Worm (Caenorhabditis elegans) whole organism, mixed stage, embryonic: ENCODE results near the gene T07E3.2.

Experiments
- M03D4.4 ChIP-seq: sonication (generic microtip); optimal IDR thresholded peaks from 2 replicates; lab custom pipeline; 2017; ENCODE audit warnings: mild to moderate bottlenecking, missing genetic modification characterization, missing compliant biosample characterization
- bed-3 ChIP-seq: fragments of 200-800 bp; sonication (Bioruptor generic); optimal IDR thresholded peaks from 3 replicates; lab custom pipeline; 2018; ENCODE audit warnings: mild to moderate bottlenecking, missing genetic modification characterization, moderate library complexity, missing compliant biosample characterization
- blmp-1 ChIP-seq: fragments of 150-350 bp; optimal IDR thresholded peaks from 2 replicates; lab custom pipeline; 2014; ENCODE audit warnings: missing biosample characterization, missing genetic modification characterization
- ceh-39 ChIP-seq: fragments of 150-350 bp; optimal IDR thresholded peaks from 2 replicates; lab custom pipeline; 2014; ENCODE audit warnings: missing biosample characterization, missing genetic modification characterization
- ceh-43 ChIP-seq: fragments of 200-800 bp; sonication (Bioruptor generic); optimal IDR thresholded peaks from 2 replicates; lab custom pipeline; 2018; ENCODE audit warnings: mild to moderate bottlenecking, missing genetic modification characterization, moderate library complexity, missing compliant biosample characterization
- ceh-83 ChIP-seq: fragments of 200-800 bp; sonication (Bioruptor generic); optimal IDR thresholded peaks from 2 replicates; lab custom pipeline; 2018; ENCODE audit warnings: mild to moderate bottlenecking, missing genetic modification characterization, missing compliant biosample characterization
- ces-1 ChIP-seq: fragments of 150-350 bp; optimal IDR thresholded peaks from 2 replicates; lab custom pipeline; 2014; ENCODE audit warnings: missing biosample characterization, missing genetic modification reagents, missing genetic modification characterization
- cnd-1 ChIP-seq: fragments of 200-800 bp; sonication (Bioruptor generic); optimal IDR thresholded peaks from 2 replicates; lab custom pipeline; 2018; ENCODE audit warnings: mild to moderate bottlenecking, missing genetic modification characterization, missing compliant biosample characterization
- drap-1 ChIP-seq: fragments of 200-800 bp; sonication (Bioruptor generic); optimal IDR thresholded peaks from 3 replicates; lab custom pipeline; 2018; ENCODE audit warnings: mild to moderate bottlenecking, missing genetic modification characterization, missing compliant biosample characterization
- elt-1 ChIP-seq: sonication (generic microtip); optimal IDR thresholded peaks from 2 replicates; lab custom pipeline; 2017; ENCODE audit warnings: missing genetic modification characterization, mild to moderate bottlenecking, missing compliant biosample characterization, antibody characterized with exemption, moderate library complexity, borderline replicate concordance; ENCODE audit not compliant: insufficient read depth
- elt-3 ChIP-seq: fragments of 150-350 bp; optimal IDR thresholded peaks from 2 replicates; lab custom pipeline; 2014; ENCODE audit warnings: missing biosample characterization, missing genetic modification characterization
- flh-1 ChIP-seq: fragments of 200-800 bp; sonication (Bioruptor generic); optimal IDR thresholded peaks from 2 replicates; lab custom pipeline; 2018; ENCODE audit warnings: mild to moderate bottlenecking, missing genetic modification characterization, moderate library complexity, missing compliant biosample characterization
- ham-2 ChIP-seq: fragments of 200-800 bp; sonication (Bioruptor generic); optimal IDR thresholded peaks from 2 replicates; lab custom pipeline; 2018; ENCODE audit warnings: mild to moderate bottlenecking, missing genetic modification characterization, missing compliant biosample characterization
- hlh-1 ChIP-seq: fragments of 150-350 bp; optimal IDR thresholded peaks from 2 replicates; lab custom pipeline; 2014; ENCODE audit warnings: missing biosample characterization, missing genetic modification reagents, missing genetic modification characterization
- lin-13 ChIP-seq: fragments of 150-350 bp; optimal IDR thresholded peaks from 2 replicates; lab custom pipeline; 2014; ENCODE audit warnings: missing biosample characterization, missing genetic modification characterization
- lin-32 ChIP-seq: fragments of 200-800 bp; sonication (Bioruptor generic); optimal IDR thresholded peaks from 2 replicates; lab custom pipeline; 2018; ENCODE audit warnings: mild to moderate bottlenecking, missing genetic modification characterization, missing compliant biosample characterization
- mab-5 ChIP-seq: fragments of 150-350 bp; optimal IDR thresholded peaks from 2 replicates; lab custom pipeline; 2014; ENCODE audit warnings: missing biosample characterization, missing genetic modification characterization
- nhr-12 ChIP-seq: fragments of 150-350 bp; optimal IDR thresholded peaks from 2 replicates; lab custom pipeline; 2014; ENCODE audit warnings: missing biosample characterization, missing genetic modification characterization
- nhr-2 ChIP-seq: fragments of 150-350 bp; optimal IDR thresholded peaks from 2 replicates; lab custom pipeline; 2014; ENCODE audit warnings: missing biosample characterization, missing genetic modification characterization
- nhr-237 ChIP-seq: fragments of 150-350 bp; optimal IDR thresholded peaks from 2 replicates; lab custom pipeline; 2014; ENCODE audit warnings: missing biosample characterization, missing genetic modification characterization
- nhr-28 ChIP-seq: fragments of 150-350 bp; optimal IDR thresholded peaks from 2 replicates; lab custom pipeline; 2014; ENCODE audit warnings: missing biosample characterization, missing genetic modification characterization
- nhr-76 ChIP-seq: sonication (generic microtip); optimal IDR thresholded peaks from 2 replicates; lab custom pipeline; 2017; ENCODE audit warnings: missing biosample characterization, missing genetic modification characterization
- pha-4 ChIP-seq: fragments of 150-350 bp; optimal IDR thresholded peaks from 2 replicates; lab custom pipeline; 2018; ENCODE audit warnings: missing biosample characterization, missing genetic modification reagents, missing genetic modification characterization
- sem-2 ChIP-seq: fragments of 200-800 bp; sonication (Bioruptor generic); optimal IDR thresholded peaks from 2 replicates; lab custom pipeline; 2018; ENCODE audit warnings: mild to moderate bottlenecking, missing genetic modification characterization, missing compliant biosample characterization
- snpc-4 ChIP-seq: fragments of 150-350 bp; optimal IDR thresholded peaks from 2 replicates; lab custom pipeline; 2014; ENCODE audit warnings: missing biosample characterization, missing genetic modification characterization
- sptf-1 ChIP-seq: sonication (generic microtip); optimal IDR thresholded peaks from 2 replicates; lab custom pipeline; 2017; ENCODE audit warnings: mild to moderate bottlenecking, missing genetic modification characterization, moderate library complexity, missing compliant biosample characterization
- tbx-8 ChIP-seq: fragments of 200-800 bp; sonication (Bioruptor generic); optimal IDR thresholded peaks from 2 replicates; lab custom pipeline; 2018; ENCODE audit warnings: mild to moderate bottlenecking, missing genetic modification characterization, moderate library complexity, missing compliant biosample characterization
- unc-120 ChIP-seq: sonication (generic microtip); optimal IDR thresholded peaks from 2 replicates; lab custom pipeline; 2017; ENCODE audit warnings: missing genetic modification characterization, missing compliant biosample characterization; ENCODE audit not compliant: poor library complexity, severe bottlenecking
- unc-39 ChIP-seq: fragments of 150-350 bp; optimal IDR thresholded peaks from 2 replicates; lab custom pipeline; 2014; ENCODE audit warnings: missing biosample characterization, missing genetic modification characterization
- unc-62 ChIP-seq: fragments of 150-350 bp; optimal IDR thresholded peaks from 2 replicates; lab custom pipeline; 2014; ENCODE audit warnings: missing biosample characterization, missing genetic modification reagents, missing genetic modification characterization
- zip-8 ChIP-seq: fragments of 150-350 bp; optimal IDR thresholded peaks from 2 replicates; lab custom pipeline; 2014; ENCODE audit warnings: missing biosample characterization, missing genetic modification characterization
- ztf-11 ChIP-seq: fragments of 150-350 bp; optimal IDR thresholded peaks from 2 replicates; lab custom pipeline; 2014; ENCODE audit warnings: missing biosample characterization, missing genetic modification characterization

T07E3.2 gene

DNA sequence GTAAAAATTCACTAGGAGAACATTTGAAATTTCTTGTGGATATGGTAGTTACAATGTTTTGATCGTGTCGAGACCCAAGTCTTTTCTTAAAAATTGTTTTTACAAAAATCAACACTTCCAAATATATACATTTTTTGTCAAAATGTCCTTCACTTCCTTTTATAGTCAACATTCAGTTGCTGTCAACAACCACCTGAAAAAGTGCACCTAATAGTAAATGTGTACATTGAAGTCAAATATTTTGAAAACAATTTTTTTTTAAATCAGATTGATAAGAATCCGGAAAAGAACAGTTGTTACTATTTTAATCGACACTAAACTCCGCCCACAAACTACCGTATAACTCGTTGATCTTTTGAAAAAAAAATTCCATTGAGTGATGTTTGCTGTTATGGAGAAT is 10.8 kb upstream of the T07E3.2 start:
- TF ChIP-seq snpc-4 (no peak), pha-4 (tag; lab: Kevin White, UChicago) (no peak), lin-32 (no peak), ceh-39 (tag; lab: Kevin White, UChicago) (no peak), sptf-1 (tag; lab: Kevin White, UChicago) (no peak)

DNA sequence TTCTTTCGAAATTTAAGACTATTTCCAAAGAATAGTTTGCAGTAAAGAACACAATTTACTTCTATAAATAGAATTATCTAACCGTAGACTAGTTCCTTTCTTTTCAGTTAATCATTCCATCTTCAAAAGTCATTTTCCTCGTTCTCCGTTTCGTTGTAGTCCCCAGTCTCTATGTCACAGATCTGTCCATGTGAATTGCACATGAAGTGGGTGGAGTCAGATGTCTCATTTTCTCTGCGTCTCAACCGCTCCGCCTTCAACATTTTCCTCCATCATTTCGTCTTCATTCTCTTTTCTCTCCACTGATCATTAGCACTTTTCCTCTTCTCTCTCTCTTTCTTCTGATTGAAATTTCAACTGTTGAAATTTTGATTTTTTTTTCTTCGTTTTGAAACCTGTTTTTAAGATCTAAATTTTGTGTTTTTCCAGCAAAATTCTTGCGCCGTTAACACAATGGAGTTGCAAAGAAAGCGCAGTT is 8.9 kb upstream of the T07E3.2 start, which contains the start of gene T07E3.4:
TSS of gene T07E3.4 (plus strand) at position 428 of the 478 bp plus-strand sequence.
- TF ChIP-seq sem-2 (GFP tag; lab: Kevin White, UChicago): no peak
- TF ChIP-seq ceh-83 (GFP tag; lab: Kevin White, UChicago): no peak
- peak; percentile 61 for TF ChIP-seq ces-1 (GFP tag; lab: Kevin White, UChicago)
- no peak for TF ChIP-seq lin-32
- TF ChIP-seq hlh-1: peak; percentile 18
- no peak for TF ChIP-seq flh-1 (GFP tag; lab: Kevin White, UChicago)
- no peak for TF ChIP-seq nhr-76 (tag; lab: Kevin White, UChicago)
- no peak for TF ChIP-seq ztf-11 (tag; lab: Kevin White, UChicago)
- TF ChIP-seq blmp-1 (tag; lab: Kevin White, UChicago): no peak
- no peak for TF ChIP-seq nhr-237 (tag; lab: Kevin White, UChicago)
- TF ChIP-seq cnd-1 (tag; lab: Kevin White, UChicago): no peak
- TF ChIP-seq lin-13 (tag; lab: Kevin White, UChicago): no peak
- TF ChIP-seq unc-120: no peak
- TF ChIP-seq ham-2: no peak
- no peak for TF ChIP-seq zip-8 (tag; lab: Kevin White, UChicago)
- TF ChIP-seq mab-5 (tag; lab: Kevin White, UChicago): no peak
- TF ChIP-seq ceh-39 (tag; lab: Kevin White, UChicago): no peak
- TF ChIP-seq unc-39 (tag; lab: Kevin White, UChicago): no peak
- TF ChIP-seq unc-62 (GFP tag; lab: Kevin White, UChicago): peak; percentile 73
- no peak for TF ChIP-seq snpc-4
- no peak for TF ChIP-seq drap-1 (GFP tag; lab: Kevin White, UChicago)
- no peak for TF ChIP-seq nhr-12 (tag; lab: Kevin White, UChicago)
- no peak for TF ChIP-seq ceh-43 (GFP tag; lab: Kevin White, UChicago)

DNA sequence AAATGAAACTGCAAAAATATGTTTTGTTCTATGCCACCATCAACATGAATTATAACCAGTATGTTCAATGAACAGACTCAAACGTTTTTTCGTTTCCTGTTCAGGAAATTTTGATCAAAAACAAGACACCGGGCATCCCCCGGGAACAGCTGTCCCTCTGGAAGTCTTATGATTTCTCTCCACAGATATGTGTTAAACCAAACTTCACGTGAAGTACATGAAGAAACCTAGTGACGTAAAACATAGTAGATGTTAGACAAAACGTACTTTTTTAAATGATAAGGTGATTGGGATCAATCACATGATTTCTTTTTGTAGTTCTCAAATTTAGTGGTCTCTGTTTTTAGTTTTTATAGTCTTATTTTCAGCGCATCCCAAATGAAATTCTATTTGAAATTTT is 8.0 kb upstream of the T07E3.2 start:
- TF ChIP-seq lin-32 (no peak), hlh-1 (peak; percentile 28), unc-120 (peak; percentile 60), ceh-39 (tag; lab: Kevin White, UChicago) (no peak), flh-1 (GFP tag; lab: Kevin White, UChicago) (no peak), bed-3 (GFP tag; lab: Kevin White, UChicago) (no peak)

DNA sequence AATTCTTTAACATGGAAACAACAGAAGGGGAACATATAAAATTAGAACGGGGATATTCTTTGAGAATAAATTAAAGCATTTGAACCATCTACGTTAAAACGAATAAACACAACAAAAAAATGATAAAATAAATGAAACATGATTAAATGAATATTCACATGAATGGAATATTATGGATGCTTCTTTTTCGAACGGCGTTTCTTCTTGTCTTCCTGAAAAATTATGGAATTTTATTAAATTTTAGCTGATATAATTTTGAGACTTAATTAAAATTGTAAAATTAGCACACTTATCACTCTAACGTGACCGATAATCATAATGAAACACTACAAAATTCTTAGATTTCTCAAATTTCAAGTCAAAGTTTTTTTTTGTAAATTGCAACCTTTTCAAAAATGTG is 5.9 kb upstream of the T07E3.2 start:
- TF ChIP-seq nhr-12 (tag; lab: Kevin White, UChicago) (no peak), elt-1 (no peak), nhr-2 (tag; lab: Kevin White, UChicago) (no peak), zip-8 (tag; lab: Kevin White, UChicago) (no peak), nhr-28 (tag; lab: Kevin White, UChicago) (no peak), ces-1 (GFP tag; lab: Kevin White, UChicago) (no peak), cnd-1 (tag; lab: Kevin White, UChicago) (no peak), M03D4.4 (tag; lab: Kevin White, UChicago) (no peak), unc-39 (tag; lab: Kevin White, UChicago) (no peak), flh-1 (GFP tag; lab: Kevin White, UChicago) (no peak), tbx-8 (GFP tag; lab: Kevin White, UChicago) (no peak), drap-1 (GFP tag; lab: Kevin White, UChicago) (no peak), lin-32 (no peak), ceh-43 (GFP tag; lab: Kevin White, UChicago) (no peak), sem-2 (GFP tag; lab: Kevin White, UChicago) (no peak), hlh-1 (no peak), ceh-83 (GFP tag; lab: Kevin White, UChicago) (no peak), ceh-39 (tag; lab: Kevin White, UChicago) (no peak), elt-3 (tag; lab: Kevin White, UChicago) (no peak), nhr-76 (tag; lab: Kevin White, UChicago) (no peak)
- TF ChIP-seq, all 35 proteins: peak for 0
